Worm (Caenorhabditis elegans) whole organism, young adult: ENCODE measurements around the gene ceh-16.

Source experiments
- B0035.1 ChIP-seq: sonication (generic microtip); optimal IDR thresholded peaks from 2 replicates; lab custom pipeline; 2016; ENCODE audit warnings: missing genetic modification characterization, mild to moderate bottlenecking, missing compliant biosample characterization, missing genotype, missing genetic modification reagents
- atf-7 ChIP-seq: sonication (generic microtip); optimal IDR thresholded peaks from 2 replicates; lab custom pipeline; 2017; ENCODE audit warnings: mild to moderate bottlenecking, missing genetic modification characterization, missing compliant biosample characterization
- athp-1 ChIP-seq: sonication (generic microtip); optimal IDR thresholded peaks from 2 replicates; lab custom pipeline; 2017; ENCODE audit warnings: mild to moderate bottlenecking, missing genetic modification characterization, missing compliant biosample characterization
- ets-4 ChIP-seq: fragments of 200-800 bp; sonication (Bioruptor generic); optimal IDR thresholded peaks from 2 replicates; lab custom pipeline; 2018; ENCODE audit warnings: mild to moderate bottlenecking, missing genetic modification characterization, missing compliant biosample characterization
- hsf-1 ChIP-seq: fragments of 200-800 bp; sonication (Bioruptor generic); IDR thresholded peaks from 2 replicates; pipeline ENCODE4 v1.3.6; 2022; ENCODE audit warnings: missing genetic modification reagents, missing genetic modification characterization, missing compliant biosample characterization
- nhr-27 ChIP-seq: fragments of 200-800 bp; sonication (Bioruptor generic); optimal IDR thresholded peaks from 2 replicates; lab custom pipeline; 2018; ENCODE audit warnings: mild to moderate bottlenecking, missing genetic modification characterization, moderate library complexity, missing compliant biosample characterization
- pha-4 ChIP-seq: fragments of 150-350 bp; sonication (generic microtip); optimal IDR thresholded peaks from 2 replicates; lab custom pipeline; 2014; ENCODE audit warnings: missing biosample characterization, missing genetic modification reagents, missing genetic modification characterization

- TF ChIP-seq atf-7 (tag; lab: Kevin White, UChicago): no peak
- TF ChIP-seq athp-1 (tag; lab: Kevin White, UChicago): no peak
- no peak for TF ChIP-seq pha-4 (tag; lab: Kevin White, UChicago)
- no peak for TF ChIP-seq B0035.1 (tag; lab: Kevin White, UChicago)
- no peak for TF ChIP-seq ets-4 (GFP tag; lab: Kevin White, UChicago)
- TF ChIP-seq hsf-1 (GFP tag; lab: Robert Waterston, UW): no peak
- no peak for TF ChIP-seq nhr-27 (tag; lab: Kevin White, UChicago)
Observed at ce11 chrIII:8620259-8620658, 2.3 kb upstream of the ceh-16 start.
